Fruit fly (Drosophila melanogaster) whole organism, wandering third instar larva: Measurements from ENCODE around the gene CG8292.

Experiments
- CG9705 ChIP-seq: fragments of 200-800 bp; sonication (Bioruptor generic); optimal IDR thresholded peaks from 2 replicates; lab custom pipeline; 2018; ENCODE audit warnings: missing biosample characterization, mild to moderate bottlenecking, missing genetic modification characterization
- Dfd ChIP-seq: fragments of >200 bp; optimal IDR thresholded peaks from 2 replicates; lab custom pipeline; 2017; ENCODE audit warnings: missing biosample characterization, missing genetic modification characterization
- Hr78 ChIP-seq: fragments of >200 bp; optimal IDR thresholded peaks from 2 replicates; lab custom pipeline; 2017; ENCODE audit warnings: missing biosample characterization, missing genetic modification characterization
- Mio ChIP-seq: sonication (Bioruptor generic); optimal IDR thresholded peaks from 2 replicates; lab custom pipeline; 2016; ENCODE audit warnings: missing biosample characterization, missing genetic modification characterization
- Myc ChIP-seq: fragments of >200 bp; optimal IDR thresholded peaks from 2 replicates; lab custom pipeline; 2017
- lola ChIP-seq: fragments of >200 bp; optimal IDR thresholded peaks from 2 replicates; lab custom pipeline; 2017; ENCODE audit warnings: missing biosample characterization, missing genetic modification characterization
- rgr ChIP-seq: fragments of 200-800 bp; sonication (Bioruptor generic); optimal IDR thresholded peaks from 3 replicates; lab custom pipeline; 2016; ENCODE audit warnings: missing biosample characterization, mild to moderate bottlenecking, missing genetic modification characterization

- TF ChIP-seq Myc (lab: Kevin White, UChicago), result no peak
- TF ChIP-seq Mio (GFP tag; lab: Kevin White, UChicago), result no peak
- TF ChIP-seq Dfd (GFP tag; lab: Kevin White, UChicago), result no peak
- TF ChIP-seq rgr (GFP tag; lab: Kevin White, UChicago), result no peak
- no peak for TF ChIP-seq Hr78 (GFP tag; lab: Kevin White, UChicago)
- no peak for TF ChIP-seq lola (GFP tag; lab: Kevin White, UChicago)
- no peak for TF ChIP-seq CG9705 (GFP tag; lab: Kevin White, UChicago)
Observed at dm6 chr2L:8171544-8171943, 46.3 kb downstream of the CG8292 start.
